Worm (Caenorhabditis elegans): ENCODE measurements around the gene mex-6.

mex-6 gene

ce11 chrII:9523539-9524224 is at the start of gene mex-6:
Gene mex-6 (plus strand): TSS chrII:9524174.
- TF ChIP-seq ztf-23 (GFP tag; IDR thresholded peaks at IDR 0.05): no peak
- no peak for TF ChIP-seq T22C8.4 (GFP tag; IDR thresholded peaks at IDR 0.05)
- no peak for TF ChIP-seq tab-1 (GFP tag; IDR thresholded peaks at IDR 0.05)
- no peak for TF ChIP-seq ref-1 (GFP tag; conservative IDR thresholded peaks at IDR 0.05)

DNA sequence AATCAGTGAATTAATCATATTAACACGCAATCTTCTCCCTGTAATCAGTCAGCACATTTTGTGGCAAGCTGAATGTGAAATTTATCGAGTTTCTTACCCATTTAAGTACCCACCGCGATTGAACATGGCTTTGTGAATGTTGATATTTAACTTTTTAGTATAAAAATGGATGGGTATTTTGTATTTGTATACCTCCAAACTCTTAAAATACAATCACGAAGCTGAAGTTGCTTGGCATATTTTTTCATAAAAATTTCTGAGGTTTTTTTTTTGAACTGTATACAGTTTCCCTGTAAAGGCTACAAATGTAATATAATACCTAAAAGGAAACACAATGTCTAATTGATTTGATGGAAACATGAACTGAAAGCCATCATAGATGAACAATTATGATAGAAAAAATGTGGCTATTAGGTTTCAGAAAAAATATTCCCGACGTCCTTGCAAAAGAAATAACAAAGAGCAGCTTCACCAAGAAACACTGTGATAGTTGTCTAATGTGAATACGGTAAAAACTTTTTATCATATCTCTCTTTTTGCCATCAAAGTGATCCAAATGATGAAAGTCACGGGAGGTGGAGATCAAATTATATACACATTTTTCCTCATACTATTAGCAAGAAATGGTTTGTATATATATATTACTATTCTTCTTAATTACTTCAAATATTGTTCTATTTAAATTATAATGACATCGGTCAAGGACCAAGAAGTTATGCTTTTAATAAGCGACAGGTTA is 49.4 kb upstream of the mex-6 start, which contains the start of the genes chil-25 and chil-26:
chil-25 (minus strand) TSS at position 101 of the 739 bp plus-strand sequence.
chil-26 (plus strand) TSS at position 689 of the 739 bp plus-strand sequence.
- no peak for TF ChIP-seq klf-2 (GFP tag; conservative IDR thresholded peaks at IDR 0.05)
- TF ChIP-seq flt-1 (GFP tag; IDR thresholded peaks at IDR 0.05): no peak
- TF ChIP-seq cog-1 (tag; optimal IDR thresholded peaks at IDR 0.05): no peak
- no peak for TF ChIP-seq med-1 (GFP tag; optimal IDR thresholded peaks at IDR 0.05; ENCODE audit: insufficient read depth)
- no peak for TF ChIP-seq T22C8.4 (GFP tag; IDR thresholded peaks at IDR 0.05)
- TF ChIP-seq ztf-23 (GFP tag; IDR thresholded peaks at IDR 0.05): no peak
- TF ChIP-seq ztf-29 (GFP tag; IDR thresholded peaks at IDR 0.05): no peak
- TF ChIP-seq ref-1 (GFP tag; conservative IDR thresholded peaks at IDR 0.05): no peak
- TF ChIP-seq tab-1 (GFP tag; IDR thresholded peaks at IDR 0.05): no peak

- TF ChIP-seq ztf-29 (GFP tag; IDR thresholded peaks at IDR 0.05) (no peak), ztf-23 (GFP tag; IDR thresholded peaks at IDR 0.05) (no peak), ref-1 (GFP tag; conservative IDR thresholded peaks at IDR 0.05) (no peak), T22C8.4 (GFP tag; IDR thresholded peaks at IDR 0.05) (no peak), flt-1 (GFP tag; IDR thresholded peaks at IDR 0.05) (no peak), cog-1 (tag; optimal IDR thresholded peaks at IDR 0.05) (no peak), med-1 (GFP tag; optimal IDR thresholded peaks at IDR 0.05; ENCODE audit: insufficient read depth) (no peak), tab-1 (GFP tag; IDR thresholded peaks at IDR 0.05) (no peak), klf-2 (GFP tag; conservative IDR thresholded peaks at IDR 0.05) (no peak)
Observed at ce11 chrII:9477567-9477966, 46.4 kb upstream of the mex-6 start, which contains the start of gene chil-27. Gene chil-27 (plus strand): TSS chrII:9477867.

DNA sequence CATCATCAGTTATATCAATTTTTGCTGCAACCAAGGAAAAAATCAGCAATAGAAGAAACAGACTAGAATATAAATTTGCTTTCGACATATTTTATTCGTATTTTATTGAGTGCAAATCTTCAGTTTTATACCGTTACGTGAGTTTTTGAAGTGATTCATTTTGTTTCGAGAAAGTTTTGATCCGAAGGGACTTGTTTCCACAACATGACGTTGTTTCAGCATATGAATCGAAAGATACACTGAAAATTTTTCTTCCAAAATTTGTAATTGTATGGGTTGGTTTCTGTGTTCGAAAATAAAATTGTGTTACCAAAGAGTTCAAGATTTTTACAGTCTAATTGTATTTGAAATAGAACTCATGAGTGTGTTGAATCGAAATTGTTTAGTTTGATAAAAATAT is 44.0 kb upstream of the mex-6 start, which contains the start of gene T19H5.7:
T19H5.7 (minus strand) TSS at position 101 of the 400 bp plus-strand sequence.
- TF ChIP-seq ztf-23 (GFP tag; IDR thresholded peaks at IDR 0.05) (no peak), ref-1 (GFP tag; conservative IDR thresholded peaks at IDR 0.05) (no peak)

DNA sequence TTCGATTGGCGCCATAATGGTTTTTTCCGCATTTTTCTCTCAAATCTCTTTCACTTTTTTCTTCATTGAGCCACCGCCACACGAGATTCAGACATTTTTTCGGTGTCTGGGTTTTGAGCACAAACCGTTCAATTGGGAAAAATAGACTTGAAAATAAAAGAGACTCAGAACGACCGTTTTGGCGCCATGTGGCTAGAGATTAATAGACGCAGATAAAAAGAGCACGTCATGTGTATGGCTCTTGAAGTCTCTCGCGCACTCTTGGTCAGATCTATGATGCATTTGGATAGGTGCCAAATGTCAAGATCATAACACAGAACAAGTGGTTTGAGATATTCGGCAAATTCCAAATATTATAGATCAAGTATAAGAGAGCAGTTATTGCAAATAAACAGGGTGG is 42.5 kb upstream of the mex-6 start:
- TF ChIP-seq T22C8.4 (GFP tag; IDR thresholded peaks at IDR 0.05) (no peak), med-1 (GFP tag; optimal IDR thresholded peaks at IDR 0.05; ENCODE audit: insufficient read depth) (no peak), ref-1 (GFP tag; conservative IDR thresholded peaks at IDR 0.05) (no peak), ztf-29 (GFP tag; IDR thresholded peaks at IDR 0.05) (no peak), cog-1 (tag; optimal IDR thresholded peaks at IDR 0.05) (no peak), tab-1 (GFP tag; IDR thresholded peaks at IDR 0.05) (no peak), klf-2 (GFP tag; conservative IDR thresholded peaks at IDR 0.05) (no peak), flt-1 (GFP tag; IDR thresholded peaks at IDR 0.05) (no peak), ztf-23 (GFP tag; IDR thresholded peaks at IDR 0.05) (no peak)

ce11 chrII:9482529-9482928 is 41.4 kb upstream of the mex-6 start:
- TF ChIP-seq T22C8.4 (GFP tag; IDR thresholded peaks at IDR 0.05): no peak
- TF ChIP-seq tab-1 (GFP tag; IDR thresholded peaks at IDR 0.05): no peak
- no peak for TF ChIP-seq ztf-29 (GFP tag; IDR thresholded peaks at IDR 0.05)
- no peak for TF ChIP-seq ref-1 (GFP tag; conservative IDR thresholded peaks at IDR 0.05)
- no peak for TF ChIP-seq klf-2 (GFP tag; conservative IDR thresholded peaks at IDR 0.05)
- TF ChIP-seq ztf-23 (GFP tag; IDR thresholded peaks at IDR 0.05): no peak
- no peak for TF ChIP-seq flt-1 (GFP tag; IDR thresholded peaks at IDR 0.05)
- no peak for TF ChIP-seq med-1 (GFP tag; optimal IDR thresholded peaks at IDR 0.05; ENCODE audit: insufficient read depth)
- TF ChIP-seq cog-1 (tag; optimal IDR thresholded peaks at IDR 0.05): no peak

DNA sequence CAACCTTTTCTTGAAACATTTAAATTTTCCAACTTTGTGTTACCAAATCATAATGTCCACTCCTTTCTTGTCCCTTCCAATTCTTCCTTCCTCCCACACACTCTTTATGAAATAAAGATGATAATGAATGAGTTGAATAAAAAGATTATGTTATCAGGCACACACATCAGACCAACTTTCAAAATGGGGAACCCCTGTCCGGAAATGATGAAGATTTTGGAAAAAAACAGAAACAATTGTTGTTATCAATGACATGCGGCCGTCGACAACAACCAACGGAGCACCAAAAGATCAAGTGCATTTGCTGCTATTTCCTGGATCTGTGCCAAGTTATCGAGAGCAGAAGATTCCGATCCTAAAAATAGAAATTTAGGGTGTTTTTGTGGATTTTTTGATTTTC is 40.6 kb upstream of the mex-6 start:
- TF ChIP-seq klf-2 (GFP tag; conservative IDR thresholded peaks at IDR 0.05) (no peak), ztf-23 (GFP tag; IDR thresholded peaks at IDR 0.05) (no peak), flt-1 (GFP tag; IDR thresholded peaks at IDR 0.05) (no peak), ref-1 (GFP tag; conservative IDR thresholded peaks at IDR 0.05) (no peak), cog-1 (tag; optimal IDR thresholded peaks at IDR 0.05) (no peak), med-1 (GFP tag; optimal IDR thresholded peaks at IDR 0.05; ENCODE audit: insufficient read depth) (no peak), tab-1 (GFP tag; IDR thresholded peaks at IDR 0.05) (no peak), T22C8.4 (GFP tag; IDR thresholded peaks at IDR 0.05) (no peak), ztf-29 (GFP tag; IDR thresholded peaks at IDR 0.05) (no peak)

ce11 chrII:9485081-9485730 is 38.8 kb upstream of the mex-6 start:
- no peak for TF ChIP-seq T22C8.4 (GFP tag; IDR thresholded peaks at IDR 0.05)
- TF ChIP-seq med-1 (GFP tag; optimal IDR thresholded peaks at IDR 0.05; ENCODE audit: insufficient read depth): no peak
- no peak for TF ChIP-seq klf-2 (GFP tag; conservative IDR thresholded peaks at IDR 0.05)
- no peak for TF ChIP-seq ztf-23 (GFP tag; IDR thresholded peaks at IDR 0.05)
- TF ChIP-seq cog-1 (tag; optimal IDR thresholded peaks at IDR 0.05): no peak
- TF ChIP-seq flt-1 (GFP tag; IDR thresholded peaks at IDR 0.05): no peak
- TF ChIP-seq tab-1 (GFP tag; IDR thresholded peaks at IDR 0.05): no peak
- TF ChIP-seq ref-1 (GFP tag; conservative IDR thresholded peaks at IDR 0.05): no peak
- no peak for TF ChIP-seq ztf-29 (GFP tag; IDR thresholded peaks at IDR 0.05)

DNA sequence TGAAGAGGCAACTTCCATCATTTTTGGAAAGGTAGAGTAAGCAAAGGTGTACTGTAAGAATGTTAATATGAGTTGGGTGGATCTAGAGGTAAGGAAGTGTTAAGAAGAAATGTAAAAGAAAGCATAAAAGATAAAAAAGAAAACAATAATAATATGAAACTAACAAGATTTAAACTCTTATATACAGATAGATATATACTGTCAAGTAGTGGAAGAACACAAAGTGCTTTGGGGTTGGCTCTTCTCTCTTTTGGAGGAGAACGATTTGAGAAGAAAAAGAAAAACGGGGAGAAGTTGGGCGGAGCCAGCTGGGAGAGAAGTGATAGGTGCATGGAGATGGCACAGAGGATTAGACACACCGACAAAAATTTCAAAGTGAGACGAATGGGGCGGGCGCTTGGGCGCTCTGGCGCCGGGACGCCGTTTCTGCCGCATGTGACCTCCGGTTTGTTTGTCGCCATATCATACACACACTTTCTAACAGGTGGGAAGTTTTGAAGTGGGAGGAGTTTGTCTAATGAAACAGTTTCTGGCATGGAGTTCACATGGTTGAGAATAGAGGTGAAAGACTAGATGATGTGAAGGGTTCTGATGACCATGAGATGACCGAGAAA is 36.5 kb upstream of the mex-6 start, which contains the start of gene T19H5.4:
T19H5.4 (minus strand) TSS at position 51 of the 614 bp plus-strand sequence.
- TF ChIP-seq ztf-29 (GFP tag; IDR thresholded peaks at IDR 0.05) (no peak), flt-1 (GFP tag; IDR thresholded peaks at IDR 0.05) (no peak), med-1 (GFP tag; optimal IDR thresholded peaks at IDR 0.05; ENCODE audit: insufficient read depth) (no peak), cog-1 (tag; optimal IDR thresholded peaks at IDR 0.05) (no peak), ref-1 (GFP tag; conservative IDR thresholded peaks at IDR 0.05) (no peak; the same call in 1 of the 2 replicates), T22C8.4 (GFP tag; IDR thresholded peaks at IDR 0.05) (no peak), tab-1 (GFP tag; IDR thresholded peaks at IDR 0.05) (no peak), klf-2 (GFP tag; conservative IDR thresholded peaks at IDR 0.05) (no peak), ztf-23 (GFP tag; IDR thresholded peaks at IDR 0.05) (no peak)

Data from whole organism, midembryonic.